Fruit fly (Drosophila melanogaster) whole organism, embryonic: ENCODE data around the gene CG8509.

Experiments
- Adf1 ChIP-seq: fragments of 200-800 bp; sonication (Bioruptor generic); IDR thresholded peaks from 2 replicates; pipeline ENCODE4 v1.3.6; 2022; ENCODE audit warnings: missing biosample characterization, missing genetic modification characterization
- Aef1 ChIP-seq: fragments of 200-800 bp; sonication (Bioruptor generic); IDR thresholded peaks from 3 replicates; pipeline ENCODE4 v1.3.6; 2022; ENCODE audit warnings: missing biosample characterization, missing genetic modification characterization
- Bdp1 ChIP-seq: fragments of 200-800 bp; sonication (Bioruptor generic); optimal IDR thresholded peaks from 3 replicates; lab custom pipeline; 2016; ENCODE audit warnings: missing biosample characterization, missing genetic modification characterization
- BtbVII ChIP-seq: fragments of 200-800 bp; sonication (Bioruptor generic); optimal IDR thresholded peaks from 3 replicates; lab custom pipeline; 2017; ENCODE audit warnings: missing biosample characterization, mild to moderate bottlenecking, missing genetic modification characterization
- CG11085 ChIP-seq: fragments of 200-800 bp; sonication (Bioruptor generic); IDR thresholded peaks from 2 replicates; pipeline ENCODE4 v1.3.6; 2022; ENCODE audit warnings: missing biosample characterization, missing genetic modification characterization
- CG15479 ChIP-seq: fragments of 200-800 bp; sonication (Bioruptor generic); optimal IDR thresholded peaks from 3 replicates; lab custom pipeline; 2019; ENCODE audit warnings: missing biosample characterization, mild to moderate bottlenecking, missing genetic modification characterization, moderate library complexity
- CG17359 ChIP-seq: fragments of 200-800 bp; sonication (Bioruptor generic); optimal IDR thresholded peaks from 3 replicates; lab custom pipeline; 2018; ENCODE audit warnings: missing biosample characterization, mild to moderate bottlenecking, missing genetic modification characterization, moderate library complexity
- CG3065 ChIP-seq: fragments of 200-800 bp; sonication (Bioruptor generic); optimal IDR thresholded peaks from 2 replicates; lab custom pipeline; 2016; ENCODE audit warnings: missing biosample characterization, missing genetic modification characterization
- CG34376 ChIP-seq: fragments of 200-800 bp; sonication (Bioruptor generic); optimal IDR thresholded peaks from 2 replicates; lab custom pipeline; 2018; ENCODE audit warnings: missing biosample characterization, mild to moderate bottlenecking, missing genetic modification characterization
- CG3847 ChIP-seq: fragments of 200-800 bp; sonication (Bioruptor generic); IDR thresholded peaks from 2 replicates; pipeline ENCODE4 v1.3.6; 2022; ENCODE audit warnings: missing biosample characterization, missing genetic modification characterization
- CG3995 ChIP-seq: fragments of 200-800 bp; sonication (Bioruptor generic); optimal IDR thresholded peaks from 3 replicates; lab custom pipeline; 2016; ENCODE audit warnings: missing biosample characterization, missing genetic modification characterization
- CG4424 ChIP-seq: fragments of 200-800 bp; sonication (Bioruptor generic); optimal IDR thresholded peaks from 3 replicates; lab custom pipeline; 2016; ENCODE audit warnings: missing biosample characterization, missing genetic modification characterization
- CG4730 ChIP-seq: fragments of 200-800 bp; sonication (Bioruptor generic); IDR thresholded peaks from 2 replicates; pipeline ENCODE4 v1.3.6; 2022; ENCODE audit warnings: missing biosample characterization, missing genetic modification characterization
- CG4820 ChIP-seq: fragments of 200-800 bp; sonication (Bioruptor generic); optimal IDR thresholded peaks from 3 replicates; lab custom pipeline; 2016; ENCODE audit warnings: missing biosample characterization, missing genetic modification characterization
- CG6175 ChIP-seq: fragments of 200-800 bp; sonication (Bioruptor generic); IDR thresholded peaks from 3 replicates; pipeline ENCODE4 v1.3.6; 2022; ENCODE audit warnings: missing biosample characterization, missing genetic modification characterization
- CG7963 ChIP-seq: fragments of 200-800 bp; sonication (Bioruptor generic); IDR thresholded peaks from 3 replicates; pipeline ENCODE4 v1.3.6; 2022; ENCODE audit warnings: missing biosample characterization, missing genetic modification characterization; ENCODE audit not compliant: partially characterized antibody
- CkIIα-i1 ChIP-seq: fragments of 200-800 bp; sonication (Bioruptor generic); IDR thresholded peaks from 2 replicates; pipeline ENCODE4 v1.3.6; 2022; ENCODE audit warnings: missing biosample characterization, missing genetic modification characterization
- D19A ChIP-seq: fragments of 200-800 bp; optimal IDR thresholded peaks from 3 replicates; lab custom pipeline; 2019; ENCODE audit warnings: missing biosample characterization, mild to moderate bottlenecking, missing genetic modification characterization, moderate library complexity
- Dek ChIP-seq: fragments of 200-800 bp; sonication (Bioruptor generic); optimal IDR thresholded peaks from 3 replicates; lab custom pipeline; 2019; ENCODE audit warnings: missing biosample characterization, mild to moderate bottlenecking, missing genetic modification characterization, moderate library complexity
- Dip2 ChIP-seq: fragments of 200-800 bp; sonication (Bioruptor generic); IDR thresholded peaks from 2 replicates; pipeline ENCODE4 v1.3.6; 2022; ENCODE audit warnings: missing biosample characterization, missing genetic modification characterization
- Ets65A ChIP-seq: fragments of 200-800 bp; sonication (Bioruptor generic); peaks from one replicate; lab custom pipeline; 2016; ENCODE audit warnings: missing biosample characterization, missing genetic modification characterization
- HLH3B ChIP-seq: fragments of 200-800 bp; sonication (Bioruptor generic); IDR thresholded peaks from 2 replicates; pipeline ENCODE4 v1.3.6; 2022; ENCODE audit warnings: missing biosample characterization, missing genetic modification characterization
- HmgD ChIP-seq: fragments of 200-800 bp; sonication (Bioruptor generic); optimal IDR thresholded peaks from 3 replicates; lab custom pipeline; 2016; ENCODE audit warnings: missing biosample characterization, missing genetic modification characterization
- Hsf ChIP-seq: fragments of 200-800 bp; sonication (Bioruptor generic); optimal IDR thresholded peaks from 3 replicates; lab custom pipeline; 2016; ENCODE audit warnings: missing biosample characterization, missing genetic modification characterization
- MTF-1 ChIP-seq: fragments of 200-800 bp; sonication (Bioruptor generic); optimal IDR thresholded peaks from 2 replicates; lab custom pipeline; 2018; ENCODE audit warnings: missing biosample characterization, mild to moderate bottlenecking, missing genetic modification characterization, borderline replicate concordance
- Med ChIP-seq: fragments of 200-800 bp; sonication (Bioruptor generic); peaks from one replicate; lab custom pipeline; 2016; ENCODE audit warnings: missing biosample characterization, missing genetic modification characterization, mild to moderate bottlenecking, inconsistent platforms, moderate library complexity
- Ptx1 ChIP-seq: fragments of 200-800 bp; sonication (Bioruptor generic); IDR thresholded peaks from 2 replicates; pipeline ENCODE4 v1.3.6; 2022; ENCODE audit warnings: missing biosample characterization, missing genetic modification characterization
- Sox102F ChIP-seq: fragments of 200-800 bp; sonication (Bioruptor generic); optimal IDR thresholded peaks from 2 replicates; lab custom pipeline; 2018; ENCODE audit warnings: missing biosample characterization, mild to moderate bottlenecking, missing genetic modification characterization, moderate library complexity
- abd-A ChIP-seq: fragments of 200-800 bp; sonication (Bioruptor generic); optimal IDR thresholded peaks from 3 replicates; lab custom pipeline; 2019; ENCODE audit warnings: missing biosample characterization, mild to moderate bottlenecking, missing genetic modification characterization, moderate library complexity
- amos ChIP-seq: fragments of 200-800 bp; sonication (Bioruptor generic); IDR thresholded peaks from 2 replicates; pipeline ENCODE4 v1.3.6; 2022; ENCODE audit warnings: missing biosample characterization, missing genetic modification characterization; ENCODE audit not compliant: partially characterized antibody
- ara ChIP-seq: fragments of 200-800 bp; sonication (Bioruptor generic); IDR thresholded peaks from 2 replicates; pipeline ENCODE4 v1.3.6; 2022; ENCODE audit warnings: missing biosample characterization, missing genetic modification characterization
- bab2 ChIP-seq: fragments of 200-800 bp; sonication (Bioruptor generic); optimal IDR thresholded peaks from 2 replicates; lab custom pipeline; 2016; ENCODE audit warnings: missing biosample characterization, missing genetic modification characterization
- cad ChIP-seq: fragments of >200 bp; optimal IDR thresholded peaks from 2 replicates; lab custom pipeline; 2017; ENCODE audit warnings: missing biosample characterization, missing genetic modification characterization
- emc ChIP-seq: fragments of 200-800 bp; sonication (Bioruptor generic); optimal IDR thresholded peaks from 2 replicates; lab custom pipeline; 2016; ENCODE audit warnings: missing biosample characterization, missing genetic modification characterization
- hb ChIP-seq: fragments of 200-800 bp; sonication (Bioruptor generic); IDR thresholded peaks from 3 replicates; pipeline ENCODE4 v1.3.6; 2022; ENCODE audit warnings: missing biosample characterization, missing genetic modification characterization; ENCODE audit not compliant: partially characterized antibody
- hbn ChIP-seq: fragments of 200-800 bp; sonication (Bioruptor generic); IDR thresholded peaks from 2 replicates; pipeline ENCODE4 v1.3.6; 2022; ENCODE audit warnings: missing biosample characterization, missing genetic modification characterization; ENCODE audit not compliant: partially characterized antibody
- her ChIP-seq: fragments of 200-800 bp; sonication (Bioruptor generic); optimal IDR thresholded peaks from 2 replicates; lab custom pipeline; 2016; ENCODE audit warnings: missing biosample characterization, missing genetic modification characterization
- jumu ChIP-seq: fragments of 200-800 bp; sonication (Bioruptor generic); optimal IDR thresholded peaks from 3 replicates; lab custom pipeline; 2016; ENCODE audit warnings: missing biosample characterization, missing genetic modification characterization
- lab ChIP-seq: fragments of 200-800 bp; sonication (Bioruptor generic); optimal IDR thresholded peaks from 3 replicates; lab custom pipeline; 2017; ENCODE audit warnings: missing biosample characterization, missing genetic modification characterization, mild to moderate bottlenecking, moderate library complexity, missing genetic modification reagents
- lilli ChIP-seq: fragments of 200-800 bp; sonication (Bioruptor generic); optimal IDR thresholded peaks from 3 replicates; lab custom pipeline; 2016; ENCODE audit warnings: missing biosample characterization, missing genetic modification characterization
- lmd ChIP-seq: fragments of 200-800 bp; sonication (Bioruptor generic); IDR thresholded peaks from 2 replicates; pipeline ENCODE4 v1.3.6; 2022; ENCODE audit warnings: missing biosample characterization, missing genetic modification characterization
- odd ChIP-seq: fragments of 200-800 bp; sonication (Bioruptor generic); optimal IDR thresholded peaks from 2 replicates; lab custom pipeline; 2017; ENCODE audit warnings: missing biosample characterization, mild to moderate bottlenecking, missing genetic modification characterization
- pita ChIP-seq: fragments of 200-800 bp; sonication (Bioruptor generic); optimal IDR thresholded peaks from 2 replicates; lab custom pipeline; 2017; ENCODE audit warnings: missing biosample characterization, mild to moderate bottlenecking, missing genetic modification characterization
- ranshi ChIP-seq: fragments of 200-800 bp; sonication (Bioruptor generic); IDR thresholded peaks from 2 replicates; pipeline ENCODE4 v1.3.6; 2022; ENCODE audit warnings: missing biosample characterization, missing genetic modification characterization
- sc ChIP-seq, 3 experiments: fragments of >200 bp in 2 of 3; fragments of 200-800 bp in 1 of 3; sonication (Bioruptor generic) in 1 of 3; optimal IDR thresholded peaks; 2 replicates in 2 of 3; 3 replicates in 1 of 3; lab custom pipeline; 2017; ENCODE audit warnings: mild to moderate bottlenecking in 1 of 3, missing biosample characterization in 1 of 3, missing genetic modification characterization in 1 of 3, missing genetic modification reagents in 1 of 3
- slbo ChIP-seq: fragments of 200-800 bp; sonication (Bioruptor generic); IDR thresholded peaks from 2 replicates; pipeline ENCODE4 v1.3.6; 2022; ENCODE audit warnings: missing biosample characterization, missing genetic modification characterization
- so ChIP-seq: fragments of 200-800 bp; sonication (Bioruptor generic); IDR thresholded peaks from 3 replicates; pipeline ENCODE4 v1.3.6; 2022; ENCODE audit warnings: missing biosample characterization, missing genetic modification characterization
- unc-4 ChIP-seq: fragments of 200-800 bp; sonication (Bioruptor generic); IDR thresholded peaks from 2 replicates; pipeline ENCODE4 v1.3.6; 2022; ENCODE audit warnings: missing biosample characterization, missing genetic modification characterization; ENCODE audit not compliant: partially characterized antibody
- vvl ChIP-seq: fragments of 200-800 bp; sonication (Bioruptor generic); IDR thresholded peaks from 2 replicates; pipeline ENCODE4 v1.3.6; 2022; ENCODE audit warnings: missing biosample characterization, missing genetic modification characterization
- wek ChIP-seq: fragments of 200-800 bp; sonication (Bioruptor generic); optimal IDR thresholded peaks from 3 replicates; lab custom pipeline; 2018; ENCODE audit warnings: missing biosample characterization, mild to moderate bottlenecking, missing genetic modification characterization, moderate library complexity

Gene CG8509

DNA sequence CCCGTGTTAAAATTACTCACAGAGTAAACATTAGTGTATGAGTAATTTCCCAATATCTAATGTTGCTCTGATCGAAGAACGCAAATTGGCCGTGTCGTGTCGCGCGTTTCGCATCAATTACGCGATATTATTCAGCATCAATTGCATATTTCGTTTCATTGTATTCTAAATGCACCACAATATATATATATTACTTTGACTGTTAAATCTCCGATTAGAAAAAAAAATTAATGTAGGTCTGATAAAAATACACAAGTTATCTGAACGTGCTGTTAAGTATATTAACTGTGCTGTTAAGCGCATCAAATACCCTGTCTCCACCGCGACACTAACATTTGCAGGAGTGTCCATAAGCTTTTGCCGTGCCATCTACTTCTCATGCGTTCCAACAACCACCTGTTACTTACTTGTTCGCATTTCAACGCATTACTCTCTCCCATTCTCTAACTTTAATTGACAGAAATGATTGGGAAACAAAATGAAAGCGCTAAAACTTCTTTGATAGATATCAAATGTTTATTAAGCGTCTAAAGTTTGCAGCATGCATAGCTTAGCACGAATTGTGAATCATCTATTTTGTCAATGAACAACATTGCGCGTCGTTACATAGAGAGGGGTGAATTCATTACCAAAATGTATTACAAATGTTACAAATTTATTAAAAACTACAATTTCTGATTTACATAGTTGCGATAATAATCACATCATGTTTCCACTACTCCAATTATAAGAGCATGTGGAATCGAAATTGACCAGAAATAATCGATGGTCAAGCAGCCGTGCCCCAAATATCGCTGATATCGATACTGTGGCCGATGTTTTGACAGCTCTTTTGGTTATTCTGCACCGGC is 48.7 kb upstream of the CG8509 start, which contains the start of the genes Graf and mRpL3 (continued):
- TF ChIP-seq CG7963 (GFP tag; lab: Robert Waterston, UW) (peak; percentile 91), so (GFP tag; lab: Robert Waterston, UW) (no peak), ranshi (GFP tag; lab: Robert Waterston, UW) (no peak), pita (GFP tag; lab: Kevin White, UChicago) (no peak), CG17359 (tag; lab: Kevin White, UChicago) (peak; percentile 67), slbo (no peak), wek (GFP tag; lab: Kevin White, UChicago) (no peak), cad (GFP tag; lab: Kevin White, UChicago) (no peak), CG3065 (GFP tag; lab: Kevin White, UChicago) (no peak), MTF-1 (GFP tag; lab: Kevin White, UChicago) (no peak), lab (no peak), Dek (tag; lab: Kevin White, UChicago) (no peak), Bdp1 (GFP tag; lab: Kevin White, UChicago) (no peak), abd-A (tag; lab: Kevin White, UChicago) (no peak), BtbVII (GFP tag; lab: Kevin White, UChicago) (no peak), Ets65A (GFP tag; lab: Kevin White, UChicago) (no peak), Sox102F (GFP tag; lab: Kevin White, UChicago) (no peak), lilli (GFP tag; lab: Kevin White, UChicago) (no peak), CG3847 (GFP tag; lab: Robert Waterston, UW) (no peak), CG4820 (GFP tag; lab: Kevin White, UChicago) (no peak), Aef1 (GFP tag; lab: Robert Waterston, UW) (no peak), HmgD (GFP tag; lab: Kevin White, UChicago) (no peak), odd (GFP tag; lab: Kevin White, UChicago) (no peak), CkIIα-i1 (GFP tag; lab: Robert Waterston, UW) (no peak), her (no peak), amos (GFP tag; lab: Robert Waterston, UW) (peak; percentile 95), vvl (GFP tag; lab: Robert Waterston, UW) (no peak), ara (no peak), CG15479 (GFP tag; lab: Kevin White, UChicago) (no peak), CG6175 (GFP tag; lab: Robert Waterston, UW) (no peak), lmd (no peak), Ptx1 (GFP tag; lab: Robert Waterston, UW) (no peak), Adf1 (no peak), CG11085 (GFP tag; lab: Robert Waterston, UW) (no peak), jumu (GFP tag; lab: Kevin White, UChicago) (no peak), HLH3B (GFP tag; lab: Robert Waterston, UW) (no peak), Med (GFP tag; lab: Kevin White, UChicago) (peak; percentile 48), CG34376 (GFP tag; lab: Kevin White, UChicago) (no peak), Dip2 (GFP tag; lab: Robert Waterston, UW) (no peak), bab2 (GFP tag; lab: Kevin White, UChicago) (no peak), hbn (GFP tag; lab: Robert Waterston, UW) (peak; percentile 77), unc-4 (peak; percentile 80), hb (GFP tag; lab: Robert Waterston, UW) (peak; percentile 93), D19A (tag; lab: Kevin White, UChicago) (no peak), emc (GFP tag; lab: Kevin White, UChicago) (no peak), sc (optimal IDR thresholded peaks at IDR 0.05; lab: Kevin White, UChicago) (no peak), sc (GFP tag; optimal IDR thresholded peaks at IDR 0.05; lab: Kevin White, UChicago) (no peak), CG4424 (GFP tag; lab: Kevin White, UChicago) (peak; percentile 12), CG4730 (GFP tag; lab: Robert Waterston, UW) (no peak), CG3995 (GFP tag; lab: Kevin White, UChicago) (peak; percentile 73), Hsf (GFP tag; lab: Kevin White, UChicago) (peak; percentile 20)
